Worm (Caenorhabditis elegans) whole organism, late embryonic: ENCODE measurements around the gene arrd-3.

Experiments used
- C08G9.2 ChIP-seq: sonication (generic microtip); optimal IDR thresholded peaks from 2 replicates; lab custom pipeline; 2016; ENCODE audit warnings: mild to moderate bottlenecking, missing genetic modification characterization, moderate library complexity, missing compliant biosample characterization
- T23F11.4 ChIP-seq: fragments of 200-800 bp; sonication (Bioruptor generic); optimal IDR thresholded peaks from 2 replicates; lab custom pipeline; 2018; ENCODE audit warnings: mild to moderate bottlenecking, missing genetic modification characterization, missing compliant biosample characterization
- ama-1 ChIP-seq: fragments of 150-350 bp; optimal IDR thresholded peaks from 2 replicates; lab custom pipeline; 2014
- ceh-30 ChIP-seq: fragments of 150-350 bp; optimal IDR thresholded peaks from 2 replicates; lab custom pipeline; 2014; ENCODE audit warnings: missing biosample characterization, missing genetic modification characterization
- ceh-9 ChIP-seq: sonication (generic microtip); optimal IDR thresholded peaks from 2 replicates; lab custom pipeline; 2016; ENCODE audit warnings: mild to moderate bottlenecking, missing genetic modification characterization, inconsistent platforms, missing compliant biosample characterization
- elt-2 ChIP-seq: sonication (generic microtip); optimal IDR thresholded peaks from 2 replicates; lab custom pipeline; 2016; ENCODE audit warnings: missing genetic modification reagents, missing genetic modification characterization, missing compliant biosample characterization
- hlh-15 ChIP-seq: sonication (generic microtip); optimal IDR thresholded peaks from 2 replicates; lab custom pipeline; 2016; ENCODE audit warnings: missing genetic modification characterization, missing compliant biosample characterization
- hlh-6 ChIP-seq: sonication (generic microtip); optimal IDR thresholded peaks from 2 replicates; lab custom pipeline; 2016; ENCODE audit warnings: missing genotype, missing genetic modification characterization, missing compliant biosample characterization
- nhr-11 ChIP-seq: fragments of 150-350 bp; optimal IDR thresholded peaks from 2 replicates; lab custom pipeline; 2014; ENCODE audit warnings: missing biosample characterization, missing genetic modification characterization
- ttx-3 ChIP-seq: sonication (generic microtip); optimal IDR thresholded peaks from 2 replicates; lab custom pipeline; 2016; ENCODE audit warnings: missing genetic modification reagents, missing genetic modification characterization, missing compliant biosample characterization

ce11 chrII:9407469-9407868, 4.9 kb upstream of the arrd-3 start, which contains the start of gene arrd-2:
- no peak for TF ChIP-seq ama-1
- no peak for TF ChIP-seq ttx-3 (tag; lab: Kevin White, UChicago)
- no peak for TF ChIP-seq nhr-11
- TF ChIP-seq hlh-15 (tag; lab: Kevin White, UChicago), result no peak
- no peak for TF ChIP-seq hlh-6
- TF ChIP-seq C08G9.2 (tag; lab: Kevin White, UChicago), result no peak
- no peak for TF ChIP-seq ceh-30 (tag; lab: Kevin White, UChicago)
- TF ChIP-seq elt-2 (tag; lab: Kevin White, UChicago), result no peak
- TF ChIP-seq ceh-9, result no peak
- no peak for TF ChIP-seq T23F11.4 (GFP tag; lab: Kevin White, UChicago)
